Fruit fly (Drosophila melanogaster): ENCODE results near the gene xit.

xit gene

dm6 chrX:6794826-6795225 lies 26.0 kb upstream of the xit start (continued):
- TF ChIP-seq Xrp1 (GFP tag; IDR thresholded peaks at IDR 0.05) (0 out of 2 replicates have a peak, but pooled peaks have one; percentile 45), crc (GFP tag; optimal IDR thresholded peaks at IDR 0.05) (no peak), NfI (GFP tag; optimal IDR thresholded peaks at IDR 0.05) (no peak), CG43689 (GFP tag; IDR thresholded peaks at IDR 0.05) (no peak), fd102C (GFP tag; optimal IDR thresholded peaks at IDR 0.05) (no peak), CG12942 (GFP tag; optimal IDR thresholded peaks at IDR 0.05) (no peak), dm (GFP tag; optimal IDR thresholded peaks at IDR 0.05) (no peak), CG12104 (GFP tag; optimal IDR thresholded peaks at IDR 0.05) (no peak), seq (GFP tag; IDR thresholded peaks at IDR 0.05) (peak; percentile 21; the same call in 1 of the 2 replicates), h (optimal IDR thresholded peaks at IDR 0.05) (no peak), CTCF (GFP tag; optimal IDR thresholded peaks at IDR 0.05) (no peak), CHES-1-like (GFP tag; optimal IDR thresholded peaks at IDR 0.05) (no peak), zfh2 (GFP tag; optimal IDR thresholded peaks at IDR 0.05) (no peak), CG9215 (GFP tag; IDR thresholded peaks at IDR 0.05) (peak; percentile 7; the same call in 1 of the 2 replicates), lola (GFP tag; optimal IDR thresholded peaks at IDR 0.05) (no peak), sc (optimal IDR thresholded peaks at IDR 0.05) (no peak), sc (GFP tag; optimal IDR thresholded peaks at IDR 0.05) (no peak), Sox102F (GFP tag; optimal IDR thresholded peaks at IDR 0.05) (peak; percentile 43), Jarid2 (GFP tag; optimal IDR thresholded peaks at IDR 0.05) (no peak), Bteb2 (GFP tag; optimal IDR thresholded peaks at IDR 0.05) (no peak), CG10274 (GFP tag; optimal IDR thresholded peaks at IDR 0.05) (no peak), bsh (GFP tag; optimal IDR thresholded peaks at IDR 0.05) (peak in 1 of 2 experiments; percentile 26), CG2712 (tag; optimal IDR thresholded peaks at IDR 0.05) (no peak), CG2875 (GFP tag; optimal IDR thresholded peaks at IDR 0.05) (no peak), CG6765 (GFP tag; optimal IDR thresholded peaks at IDR 0.05) (no peak), CG13287 (GFP tag; IDR thresholded peaks at IDR 0.05; ENCODE audit: partially characterized antibody) (no peak), Aef1 (GFP tag; IDR thresholded peaks at IDR 0.05) (no peak), Opbp (GFP tag; IDR thresholded peaks at IDR 0.05; ENCODE audit: partially characterized antibody) (no peak), danr (GFP tag; IDR thresholded peaks at IDR 0.05) (no peak), mirr (GFP tag; optimal IDR thresholded peaks at IDR 0.05) (no peak), nom (GFP tag; optimal IDR thresholded peaks at IDR 0.05) (no peak), Camta (GFP tag; optimal IDR thresholded peaks at IDR 0.05) (no peak), shn (GFP tag; optimal IDR thresholded peaks at IDR 0.05) (no peak), CG30020 (tag; optimal IDR thresholded peaks at IDR 0.05) (no peak), Nf-YC (tag; optimal IDR thresholded peaks at IDR 0.05) (no peak), NFAT (GFP tag; IDR thresholded peaks at IDR 0.05) (no peak), toy (GFP tag; IDR thresholded peaks at IDR 0.05) (no peak), ase (GFP tag; IDR thresholded peaks at IDR 0.05) (no peak), chm (GFP tag; IDR thresholded peaks at IDR 0.05) (no peak), gcm2 (GFP tag; optimal IDR thresholded peaks at IDR 0.05) (no peak), bcd (GFP tag; optimal IDR thresholded peaks at IDR 0.05) (no peak), CG17361 (GFP tag; IDR thresholded peaks at IDR 0.05) (no peak), salm (tag; optimal IDR thresholded peaks at IDR 0.05) (no peak), Hr39 (optimal IDR thresholded peaks at IDR 0.05) (no peak), amos (GFP tag; IDR thresholded peaks at IDR 0.05; ENCODE audit: partially characterized antibody) (no peak), CG11504 (tag; optimal IDR thresholded peaks at IDR 0.05) (peak; percentile 42), otp (GFP tag; IDR thresholded peaks at IDR 0.05) (0 out of 3 replicates have a peak, but pooled peaks have one; percentile 29), scrt (GFP tag; optimal IDR thresholded peaks at IDR 0.05) (no peak), eyg (GFP tag; optimal IDR thresholded peaks at IDR 0.05) (no peak), Hand (GFP tag; optimal IDR thresholded peaks at IDR 0.05) (no peak), Bgb (GFP tag; IDR thresholded peaks at IDR 0.05; ENCODE audit: partially characterized antibody) (no peak), Abd-B (GFP tag; optimal IDR thresholded peaks at IDR 0.05) (peak; percentile 20), PHDP (tag; optimal IDR thresholded peaks at IDR 0.05) (no peak)
